Fruit fly (Drosophila melanogaster) whole organism, adult: Measurements from ENCODE around the gene Z600.

Experiments
- CG11617 ChIP-seq: fragments of 200-800 bp; sonication (Bioruptor generic); optimal IDR thresholded peaks from 2 replicates; lab custom pipeline; 2017; ENCODE audit warnings: mild to moderate bottlenecking, missing biosample characterization, missing genetic modification reagents, missing genetic modification characterization
- CG12768 ChIP-seq: fragments of 200-800 bp; sonication (Bioruptor generic); optimal IDR thresholded peaks from 2 replicates; lab custom pipeline; 2017; ENCODE audit warnings: missing biosample characterization, missing genetic modification characterization, mild to moderate bottlenecking, moderate library complexity, missing genetic modification reagents
- CG14711 ChIP-seq: fragments of 200-800 bp; sonication (Bioruptor generic); optimal IDR thresholded peaks from 2 replicates; lab custom pipeline; 2018; ENCODE audit warnings: missing biosample characterization, mild to moderate bottlenecking, missing genetic modification characterization, moderate library complexity
- CG1620 ChIP-seq: fragments of 200-800 bp; sonication (Bioruptor generic); optimal IDR thresholded peaks from 2 replicates; lab custom pipeline; 2016; ENCODE audit warnings: missing biosample characterization, missing genetic modification characterization
- CG33017 ChIP-seq: fragments of 200-800 bp; sonication (Bioruptor generic); optimal IDR thresholded peaks from 2 replicates; lab custom pipeline; 2018; ENCODE audit warnings: missing biosample characterization, mild to moderate bottlenecking, missing genetic modification characterization, moderate library complexity
- CG5204 ChIP-seq: fragments of 200-800 bp; sonication (Bioruptor generic); optimal IDR thresholded peaks from 2 replicates; lab custom pipeline; 2016; ENCODE audit warnings: missing biosample characterization, missing genetic modification characterization
- CG7045 ChIP-seq: fragments of 200-800 bp; sonication (Bioruptor generic); optimal IDR thresholded peaks from 2 replicates; lab custom pipeline; 2017; ENCODE audit warnings: missing biosample characterization, mild to moderate bottlenecking, missing genetic modification characterization
- CG7101 ChIP-seq: fragments of 200-800 bp; sonication (Bioruptor generic); optimal IDR thresholded peaks from 2 replicates; lab custom pipeline; 2018; ENCODE audit warnings: missing biosample characterization, mild to moderate bottlenecking, missing genetic modification characterization, moderate library complexity
- Clk ChIP-seq: fragments of 200-800 bp; sonication (Bioruptor generic); optimal IDR thresholded peaks from 2 replicates; lab custom pipeline; 2017; ENCODE audit warnings: missing biosample characterization, missing genetic modification characterization
- Crg-1 ChIP-seq: fragments of 200-800 bp; sonication (Bioruptor generic); optimal IDR thresholded peaks from 2 replicates; lab custom pipeline; 2016; ENCODE audit warnings: missing biosample characterization, missing genetic modification characterization
- Hr96 ChIP-seq: fragments of 200-800 bp; sonication (Bioruptor generic); optimal IDR thresholded peaks from 2 replicates; lab custom pipeline; 2016; ENCODE audit warnings: missing biosample characterization, missing genetic modification characterization
- Mnt ChIP-seq: fragments of 200-800 bp; sonication (Bioruptor generic); optimal IDR thresholded peaks from 2 replicates; lab custom pipeline; 2016; ENCODE audit warnings: missing biosample characterization, mild to moderate bottlenecking, missing genetic modification characterization
- bab1 ChIP-seq: fragments of 200-800 bp; sonication (Bioruptor generic); optimal IDR thresholded peaks from 3 replicates; lab custom pipeline; 2019; ENCODE audit warnings: missing biosample characterization, mild to moderate bottlenecking, missing genetic modification characterization, moderate library complexity
- cic ChIP-seq: fragments of 200-800 bp; sonication (Bioruptor generic); optimal IDR thresholded peaks from 2 replicates; lab custom pipeline; 2017; ENCODE audit warnings: missing biosample characterization, mild to moderate bottlenecking, missing genetic modification characterization, moderate library complexity
- cnc ChIP-seq, 2 experiments: fragments of >200 bp; optimal IDR thresholded peaks; 2 replicates each; lab custom pipeline; 2017
- kay ChIP-seq: fragments of 200-800 bp; sonication (Bioruptor generic); peaks from one replicate; lab custom pipeline; 2016; ENCODE audit warnings: missing biosample characterization, missing genetic modification characterization, borderline replicate concordance
- ovo ChIP-seq: fragments of 200-800 bp; sonication (Bioruptor generic); optimal IDR thresholded peaks from 2 replicates; lab custom pipeline; 2016; ENCODE audit warnings: missing biosample characterization, missing genetic modification characterization
- pad ChIP-seq: fragments of 200-800 bp; sonication (Bioruptor generic); optimal IDR thresholded peaks from 3 replicates; lab custom pipeline; 2017; ENCODE audit warnings: missing biosample characterization, missing genetic modification characterization, mild to moderate bottlenecking, moderate library complexity, missing genetic modification reagents
- tj ChIP-seq: fragments of 200-800 bp; sonication (Bioruptor generic); optimal IDR thresholded peaks from 3 replicates; lab custom pipeline; 2017; ENCODE audit warnings: missing biosample characterization, mild to moderate bottlenecking, missing genetic modification characterization, moderate library complexity
- toe ChIP-seq: fragments of 200-800 bp; sonication (Bioruptor generic); optimal IDR thresholded peaks from 2 replicates; lab custom pipeline; 2016; ENCODE audit warnings: missing biosample characterization, missing genetic modification characterization

Gene Z600

DNA sequence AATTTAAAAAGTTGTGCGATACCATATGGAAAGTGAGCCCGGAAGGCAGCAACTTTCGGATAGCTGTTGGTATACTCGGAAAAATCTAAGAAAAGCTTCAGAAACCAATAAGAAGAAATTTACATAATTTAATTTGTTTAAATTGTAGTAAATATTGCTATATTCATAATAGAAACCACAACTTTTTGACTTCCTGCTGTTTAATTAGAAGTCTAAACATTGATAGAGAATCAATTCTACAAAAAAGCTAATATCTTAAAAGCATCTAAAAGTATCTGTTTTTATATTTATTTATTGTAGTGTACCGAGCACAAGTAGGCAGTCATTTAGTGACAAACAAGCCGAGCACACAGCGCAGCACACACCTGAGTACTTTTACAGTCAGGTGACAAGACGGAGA lies 12.6 kb upstream of the Z600 start, which contains the start of gene CG13455:
CG13455 (plus strand) TSS at position 301 of the 400 bp plus-strand sequence.
- TF ChIP-seq CG12768 (GFP tag; lab: Kevin White, UChicago): no peak
- TF ChIP-seq Crg-1 (GFP tag; lab: Kevin White, UChicago): no peak
- no peak for TF ChIP-seq cnc (optimal IDR thresholded peaks at IDR 0.05; lab: Kevin White, UChicago)
- no peak for TF ChIP-seq CG11617 (GFP tag; lab: Kevin White, UChicago)
- no peak for TF ChIP-seq cic (GFP tag; lab: Kevin White, UChicago)
- no peak for TF ChIP-seq kay
- no peak for TF ChIP-seq Mnt (GFP tag; lab: Kevin White, UChicago)
- TF ChIP-seq toe (GFP tag; lab: Kevin White, UChicago): no peak
- no peak for TF ChIP-seq pad (GFP tag; lab: Kevin White, UChicago)
- TF ChIP-seq bab1 (GFP tag; lab: Kevin White, UChicago): no peak
- no peak for TF ChIP-seq CG7101 (tag; lab: Kevin White, UChicago)
- TF ChIP-seq CG14711 (tag; lab: Kevin White, UChicago): no peak
- no peak for TF ChIP-seq CG5204 (GFP tag; lab: Kevin White, UChicago)
- TF ChIP-seq tj: no peak
- no peak for TF ChIP-seq CG7045 (GFP tag; lab: Kevin White, UChicago)
- no peak for TF ChIP-seq ovo
- TF ChIP-seq Hr96: no peak
- TF ChIP-seq CG33017: no peak

DNA sequence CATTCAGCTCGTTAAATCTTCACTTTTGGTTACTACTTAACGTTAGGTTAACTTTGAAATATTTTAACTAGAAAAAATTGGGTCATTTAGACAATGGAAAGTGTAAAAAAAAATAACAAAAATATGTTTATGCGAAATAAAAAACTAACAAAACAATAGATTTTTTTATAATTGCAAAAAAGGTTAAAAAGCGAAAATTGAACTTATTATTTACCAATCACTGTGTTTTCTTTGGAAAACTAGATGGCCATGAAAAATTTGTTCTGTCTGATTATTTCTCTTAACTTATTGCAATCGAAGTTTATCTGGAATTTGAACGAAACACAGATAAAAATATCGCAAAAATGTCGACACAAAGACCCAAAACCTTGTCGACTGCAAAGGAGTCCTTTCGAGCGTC lies 11.0 kb upstream of the Z600 start, which contains the start of gene CG7276:
CG7276 (plus strand) TSS at position 301 of the 400 bp plus-strand sequence.
- TF ChIP-seq toe (GFP tag; lab: Kevin White, UChicago) (no peak), CG5204 (GFP tag; lab: Kevin White, UChicago) (no peak), CG7045 (GFP tag; lab: Kevin White, UChicago) (no peak), pad (GFP tag; lab: Kevin White, UChicago) (no peak), CG14711 (tag; lab: Kevin White, UChicago) (no peak)

- TF ChIP-seq Mnt (GFP tag; lab: Kevin White, UChicago) (peak; percentile 97), bab1 (GFP tag; lab: Kevin White, UChicago) (peak; percentile 88), Crg-1 (GFP tag; lab: Kevin White, UChicago) (no peak), cic (GFP tag; lab: Kevin White, UChicago) (peak; percentile 50), Hr96 (no peak), CG7045 (GFP tag; lab: Kevin White, UChicago) (no peak)
Measured at dm6 chr3L:15498745-15499144, 10.1 kb upstream of the Z600 start, which contains the start of gene CG7275. Gene CG7275, plus strand, starts transcription at chr3L:15498959.

DNA sequence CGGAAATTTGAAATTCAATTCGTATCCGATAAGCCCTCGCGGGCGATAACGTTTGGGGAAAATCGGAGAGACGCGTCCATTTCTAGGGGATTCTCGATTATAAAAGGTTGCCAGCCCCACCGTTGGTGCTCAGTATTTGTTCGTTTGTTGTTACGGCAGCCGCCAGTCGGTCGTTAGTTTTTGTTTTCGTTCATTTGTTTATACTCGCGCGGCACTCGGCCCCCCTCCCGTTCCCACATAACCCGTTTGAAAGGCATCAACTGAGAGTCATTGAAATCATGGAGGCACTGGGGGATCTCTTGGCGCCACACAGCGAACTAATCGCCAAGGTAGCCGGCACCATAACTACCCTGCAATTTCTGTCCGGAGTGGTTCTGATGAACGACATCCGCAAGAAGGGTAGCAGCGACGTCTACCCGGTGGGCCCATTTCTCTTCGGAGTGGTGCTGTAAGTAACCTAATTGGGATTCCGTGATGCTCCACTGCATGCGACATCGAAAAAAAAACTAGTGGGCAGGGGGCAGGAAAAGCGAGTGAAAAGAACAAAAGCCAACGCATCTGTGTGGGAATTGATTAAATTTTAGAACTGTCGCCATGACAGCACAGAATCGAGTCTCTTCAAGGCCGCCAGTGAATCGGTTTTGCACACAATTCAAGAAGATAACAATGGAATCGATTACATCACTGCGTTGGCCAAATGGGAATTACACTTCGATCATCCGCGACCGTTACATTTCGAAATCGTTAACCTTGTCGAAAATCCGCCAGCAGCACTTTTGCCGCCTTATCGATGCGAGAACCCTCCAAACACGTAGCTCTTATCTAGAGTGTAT lies 7.8 kb upstream of the Z600 start, which contains the start of gene CG7272:
CG7272 (plus strand) TSS at position 126 of the 833 bp plus-strand sequence.
- TF ChIP-seq ovo (no peak), CG11617 (GFP tag; lab: Kevin White, UChicago) (peak; percentile 16), CG7045 (GFP tag; lab: Kevin White, UChicago) (no peak), cnc (optimal IDR thresholded peaks at IDR 0.05; lab: Kevin White, UChicago) (peak in 1 of 2 experiments; percentile 63), CG33017 (peak; percentile 21), Crg-1 (GFP tag; lab: Kevin White, UChicago) (peak; percentile 0), Mnt (GFP tag; lab: Kevin White, UChicago) (peak; percentile 74), cic (GFP tag; lab: Kevin White, UChicago) (peak; percentile 82), CG12768 (GFP tag; lab: Kevin White, UChicago) (peak; percentile 43), CG7101 (tag; lab: Kevin White, UChicago) (peak; percentile 22)

- TF ChIP-seq bab1 (GFP tag; lab: Kevin White, UChicago) (no peak), CG12768 (GFP tag; lab: Kevin White, UChicago) (peak; percentile 27), Mnt (GFP tag; lab: Kevin White, UChicago) (peak; percentile 60), cic (GFP tag; lab: Kevin White, UChicago) (peak; percentile 9)
Measured at dm6 chr3L:15501646-15501972, 7.3 kb upstream of the Z600 start.

- TF ChIP-seq cnc (optimal IDR thresholded peaks at IDR 0.05; lab: Kevin White, UChicago) (no peak), cic (GFP tag; lab: Kevin White, UChicago) (peak; percentile 8)
Measured at dm6 chr3L:15502256-15502655, 6.6 kb upstream of the Z600 start.

DNA sequence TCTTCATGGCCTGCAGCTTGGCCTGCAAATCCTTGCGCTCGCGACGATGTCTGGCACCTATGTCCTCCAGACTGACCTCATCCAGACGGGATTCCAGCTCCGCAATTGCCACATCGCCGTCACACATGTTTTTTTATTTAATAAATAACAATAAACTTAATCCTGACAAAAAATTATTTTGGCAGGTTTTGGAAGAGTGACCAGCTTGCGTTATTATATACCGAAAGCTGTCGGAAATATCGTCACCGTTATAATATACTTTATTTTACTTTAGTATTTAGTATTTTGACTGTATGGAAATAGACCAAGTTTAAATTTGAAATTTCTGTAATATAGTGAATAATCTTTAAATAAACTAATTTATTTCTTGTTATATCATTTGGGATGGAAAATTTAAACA lies 4.2 kb upstream of the Z600 start, which contains the start of gene CG7857:
CG7857 (minus strand) TSS at position 208 of the 400 bp plus-strand sequence.
- TF ChIP-seq CG11617 (GFP tag; lab: Kevin White, UChicago) (no peak), CG14711 (tag; lab: Kevin White, UChicago) (no peak), CG33017 (no peak), ovo (no peak), Hr96 (no peak), CG5204 (GFP tag; lab: Kevin White, UChicago) (no peak), CG7101 (tag; lab: Kevin White, UChicago) (no peak), Clk (GFP tag; lab: Kevin White, UChicago) (no peak), CG12768 (GFP tag; lab: Kevin White, UChicago) (no peak), cic (GFP tag; lab: Kevin White, UChicago) (no peak), toe (GFP tag; lab: Kevin White, UChicago) (no peak), Mnt (GFP tag; lab: Kevin White, UChicago) (no peak), Crg-1 (GFP tag; lab: Kevin White, UChicago) (no peak), CG1620 (GFP tag; lab: Kevin White, UChicago) (no peak), bab1 (GFP tag; lab: Kevin White, UChicago) (no peak), cnc (optimal IDR thresholded peaks at IDR 0.05; lab: Kevin White, UChicago) (no peak), CG7045 (GFP tag; lab: Kevin White, UChicago) (no peak), kay (no peak), pad (GFP tag; lab: Kevin White, UChicago) (no peak), tj (no peak)
